Fruit fly (Drosophila melanogaster): Measurements from ENCODE around the gene Taf7.

The Taf7 gene

DNA sequence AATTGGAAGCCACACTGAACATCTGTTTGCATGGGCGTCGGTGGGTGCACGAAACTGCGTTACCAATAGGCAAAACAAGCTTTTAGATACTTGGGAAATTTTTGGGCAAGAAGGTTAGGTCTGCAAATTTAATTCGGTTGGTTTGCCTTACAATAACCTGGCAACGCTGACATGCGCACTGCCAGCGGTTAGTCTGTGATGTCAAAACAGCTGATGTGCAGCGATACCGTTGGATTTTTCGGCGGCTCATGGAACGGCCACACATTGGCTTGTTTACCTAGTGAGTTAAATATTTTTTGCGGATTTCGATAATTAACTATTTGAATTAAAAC, 20.3 kb upstream of the Taf7 start, which contains the start of gene ArgRS-m (continued):
- TF ChIP-seq CG30431 (GFP tag; optimal IDR thresholded peaks at IDR 0.05), result no peak
- peak; percentile 45 for TF ChIP-seq CG7839 (tag; optimal IDR thresholded peaks at IDR 0.05)
- no peak for TF ChIP-seq ac (GFP tag; optimal IDR thresholded peaks at IDR 0.05)
- peak; percentile 45 for TF ChIP-seq CG17829 (tag; optimal IDR thresholded peaks at IDR 0.05)
- peak; percentile 56 for TF ChIP-seq her (GFP tag; optimal IDR thresholded peaks at IDR 0.05)
- peak; percentile 38 to 55 for TF ChIP-seq Hr51 (GFP tag; optimal IDR thresholded peaks at IDR 0.05)
- peak; percentile 52 for TF ChIP-seq Antp (GFP tag; optimal IDR thresholded peaks at IDR 0.05)
- TF ChIP-seq Dfd (GFP tag; optimal IDR thresholded peaks at IDR 0.05), result no peak
- peak; percentile 20 for TF ChIP-seq chn (GFP tag; optimal IDR thresholded peaks at IDR 0.05)
- 0 out of 3 replicates have a peak, but pooled peaks have one; percentile 32 for TF ChIP-seq knrl (GFP tag; IDR thresholded peaks at IDR 0.05; ENCODE audit: partially characterized antibody)
- peak; percentile 15 for TF ChIP-seq org-1 (GFP tag; optimal IDR thresholded peaks at IDR 0.05)
- TF ChIP-seq vvl (GFP tag; IDR thresholded peaks at IDR 0.05), result peak; percentile 53; the same call in 1 of the 2 replicates
- no peak for TF ChIP-seq D (optimal IDR thresholded peaks at IDR 0.05)
- TF ChIP-seq D (GFP tag; optimal IDR thresholded peaks at IDR 0.05), result no peak
- no peak for TF ChIP-seq slou (GFP tag; optimal IDR thresholded peaks at IDR 0.05)
- peak; percentile 28 for TF ChIP-seq emc (GFP tag; optimal IDR thresholded peaks at IDR 0.05)
- no peak for TF ChIP-seq hbn (GFP tag; IDR thresholded peaks at IDR 0.05; ENCODE audit: partially characterized antibody)
- peak; percentile 43; the same call in 1 of the 3 replicates for TF ChIP-seq dysf (GFP tag; IDR thresholded peaks at IDR 0.05)
- TF ChIP-seq mam (GFP tag; optimal IDR thresholded peaks at IDR 0.05), result peak; percentile 66
- TF ChIP-seq CG1233 (GFP tag; optimal IDR thresholded peaks at IDR 0.05), result no peak
- TF ChIP-seq Ada2b (GFP tag; IDR thresholded peaks at IDR 0.05), result no peak
- TF ChIP-seq disco-r (GFP tag; optimal IDR thresholded peaks at IDR 0.05), result no peak
- TF ChIP-seq CG8924 (tag; optimal IDR thresholded peaks at IDR 0.05), result peak; percentile 43
- no peak for TF ChIP-seq ttk (GFP tag; IDR thresholded peaks at IDR 0.05)
- TF ChIP-seq CG12155 (GFP tag; optimal IDR thresholded peaks at IDR 0.05), result peak; percentile 31
- no peak; the same call in 2 of the 3 replicates for TF ChIP-seq CG34224 (GFP tag; IDR thresholded peaks at IDR 0.05; ENCODE audit: partially characterized antibody)
- no peak for TF ChIP-seq CG11093 (GFP tag; IDR thresholded peaks at IDR 0.05)
- TF ChIP-seq sens (GFP tag), result peak; percentile 81
- TF ChIP-seq phol (tag; optimal IDR thresholded peaks at IDR 0.05), result peak; percentile 38
- TF ChIP-seq Eip74EF (GFP tag; optimal IDR thresholded peaks at IDR 0.05), result no peak
- TF ChIP-seq HLH4C (GFP tag; IDR thresholded peaks at IDR 0.05; ENCODE audit: partially characterized antibody), result no peak
- no peak for TF ChIP-seq gt (GFP tag; IDR thresholded peaks at IDR 0.05)
- TF ChIP-seq CG7745 (tag; optimal IDR thresholded peaks at IDR 0.05), result no peak
- TF ChIP-seq twi (tag; optimal IDR thresholded peaks at IDR 0.05), result no peak
- no peak for TF ChIP-seq C15 (GFP tag; IDR thresholded peaks at IDR 0.05)
- no peak for TF ChIP-seq CG4282 (GFP tag; optimal IDR thresholded peaks at IDR 0.05)
- TF ChIP-seq CG17912 (GFP tag; optimal IDR thresholded peaks at IDR 0.05), result no peak
- TF ChIP-seq CG1024 (GFP tag; IDR thresholded peaks at IDR 0.05), result no peak
- TF ChIP-seq CG5245 (GFP tag; optimal IDR thresholded peaks at IDR 0.05), result no peak
- no peak for TF ChIP-seq ara (GFP tag; IDR thresholded peaks at IDR 0.05)
- TF ChIP-seq chm (GFP tag; IDR thresholded peaks at IDR 0.05), result no peak
- peak; percentile 35; the same call in 1 of the 2 replicates for TF ChIP-seq CG6689 (GFP tag; IDR thresholded peaks at IDR 0.05)
- TF ChIP-seq MTF-1 (GFP tag; optimal IDR thresholded peaks at IDR 0.05; ENCODE audit: borderline replicate concordance), result no peak
- TF ChIP-seq Hr3 (GFP tag; optimal IDR thresholded peaks at IDR 0.05), result peak; percentile 47
- peak; percentile 41 for TF ChIP-seq Side (GFP tag; optimal IDR thresholded peaks at IDR 0.05)
- TF ChIP-seq CG1602 (GFP tag; optimal IDR thresholded peaks at IDR 0.05), result peak; percentile 16
- TF ChIP-seq sr (GFP tag; IDR thresholded peaks at IDR 0.05), result no peak
- peak in 1 of 2 experiments; percentile 13 for TF ChIP-seq bsh (GFP tag; optimal IDR thresholded peaks at IDR 0.05)
- TF ChIP-seq CG11456 (GFP tag; IDR thresholded peaks at IDR 0.05), result peak; percentile 73; the same call in 1 of the 3 replicates
- no peak for TF ChIP-seq CG6654 (GFP tag; optimal IDR thresholded peaks at IDR 0.05)
- no peak for TF ChIP-seq CG12071 (GFP tag; optimal IDR thresholded peaks at IDR 0.05)
- peak; percentile 12 for TF ChIP-seq CG3995 (GFP tag; optimal IDR thresholded peaks at IDR 0.05)

All from whole organism, embryonic.